Worm (Caenorhabditis elegans) whole organism, L1 larva: ENCODE results near the gene Y43C5B.2.

Source experiments
- C34B4.2 ChIP-seq: sonication (generic microtip); optimal IDR thresholded peaks from 2 replicates; lab custom pipeline; 2017; ENCODE audit warnings: mild to moderate bottlenecking, missing genetic modification characterization, missing compliant biosample characterization
- ama-1 ChIP-seq: fragments of 150-350 bp; optimal IDR thresholded peaks from 2 replicates; lab custom pipeline; 2014
- blmp-1 ChIP-seq: fragments of 150-350 bp; optimal IDR thresholded peaks from 2 replicates; lab custom pipeline; 2014; ENCODE audit warnings: missing biosample characterization, missing genetic modification characterization
- ces-1 ChIP-seq: fragments of 150-350 bp; optimal IDR thresholded peaks from 2 replicates; lab custom pipeline; 2014; ENCODE audit warnings: missing biosample characterization, missing genetic modification reagents, missing genetic modification characterization
- dpl-1 ChIP-seq, 3 experiments: fragments of 150-350 bp in 2 of 3; sonication (generic microtip) in 1 of 3; optimal IDR thresholded peaks; 2 replicates each; lab custom pipeline; 2014 to 2017; ENCODE audit warnings: missing biosample characterization in 3 of 3, missing genetic modification characterization in 3 of 3, missing genetic modification reagents in 3 of 3
- dsc-1 ChIP-seq: sonication (generic microtip); optimal IDR thresholded peaks from 2 replicates; lab custom pipeline; 2016; ENCODE audit warnings: mild to moderate bottlenecking, missing genetic modification characterization, missing compliant biosample characterization
- efl-1 ChIP-seq, 4 experiments: fragments of 150-350 bp; optimal IDR thresholded peaks in 3 of 4; peaks in 1 of 4; 1 replicate in 1 of 4; 2 replicates in 3 of 4; lab custom pipeline; 2014; ENCODE audit warnings: missing biosample characterization in 2 of 4, missing genetic modification characterization in 2 of 4, missing genetic modification reagents in 2 of 4
- elt-2 ChIP-seq: sonication (generic microtip); optimal IDR thresholded peaks from 2 replicates; lab custom pipeline; 2016; ENCODE audit warnings: missing genetic modification characterization, mild to moderate bottlenecking, inconsistent platforms, missing compliant biosample characterization, missing genetic modification reagents
- elt-3 ChIP-seq, 6 experiments: fragments of 150-350 bp in 1 of 6; sonication (generic microtip); optimal IDR thresholded peaks; 2 replicates each; lab custom pipeline; 2017 to 2018; ENCODE audit warnings: missing biosample characterization in 6 of 6, missing genetic modification characterization in 6 of 6, inconsistent platforms in 1 of 6
- grh-1 ChIP-seq: fragments of 200-800 bp; sonication (Bioruptor generic); IDR thresholded peaks from 2 replicates; pipeline ENCODE4 v1.3.6; 2022; ENCODE audit warnings: missing genetic modification reagents, missing genetic modification characterization, missing compliant biosample characterization
- hpl-2 ChIP-seq: fragments of 150-350 bp; optimal IDR thresholded peaks from 2 replicates; lab custom pipeline; 2014; ENCODE audit warnings: missing biosample characterization, missing genetic modification reagents, missing genetic modification characterization
- irx-1 ChIP-seq: sonication (generic microtip); optimal IDR thresholded peaks from 2 replicates; lab custom pipeline; 2016; ENCODE audit warnings: missing genetic modification characterization, missing compliant biosample characterization
- isw-1 ChIP-seq: fragments of 200-800 bp; sonication (Bioruptor generic); IDR thresholded peaks from 2 replicates; pipeline ENCODE4 v1.3.6; 2022; ENCODE audit warnings: missing genetic modification characterization, missing compliant biosample characterization
- lin-13 ChIP-seq: fragments of 150-350 bp; optimal IDR thresholded peaks from 2 replicates; lab custom pipeline; 2014; ENCODE audit warnings: missing biosample characterization, missing genetic modification reagents, missing genetic modification characterization
- lir-3 ChIP-seq: sonication (generic microtip); optimal IDR thresholded peaks from 2 replicates; lab custom pipeline; 2016; ENCODE audit warnings: mild to moderate bottlenecking, missing genetic modification characterization, moderate library complexity, missing compliant biosample characterization; ENCODE audit not compliant: poor library complexity
- mef-2 ChIP-seq: fragments of 150-350 bp; optimal IDR thresholded peaks from 2 replicates; lab custom pipeline; 2014; ENCODE audit warnings: missing biosample characterization, missing genetic modification characterization
- nhr-11 ChIP-seq: fragments of 150-350 bp; optimal IDR thresholded peaks from 2 replicates; lab custom pipeline; 2014; ENCODE audit warnings: missing biosample characterization, missing genetic modification characterization
- nhr-12 ChIP-seq: sonication (generic microtip); optimal IDR thresholded peaks from 2 replicates; lab custom pipeline; 2017; ENCODE audit warnings: missing biosample characterization, missing genetic modification characterization
- nhr-20 ChIP-seq: sonication (generic microtip); optimal IDR thresholded peaks from 2 replicates; lab custom pipeline; 2016; ENCODE audit warnings: mild to moderate bottlenecking, missing genetic modification characterization, missing compliant biosample characterization
- nhr-47 ChIP-seq: sonication (generic microtip); optimal IDR thresholded peaks from 2 replicates; lab custom pipeline; 2016; ENCODE audit warnings: mild to moderate bottlenecking, missing genetic modification characterization, moderate library complexity, missing compliant biosample characterization
- nhr-71 ChIP-seq: sonication (generic microtip); optimal IDR thresholded peaks from 2 replicates; lab custom pipeline; 2016; ENCODE audit warnings: mild to moderate bottlenecking, missing genetic modification characterization, moderate library complexity, missing compliant biosample characterization
- nhr-76 ChIP-seq: sonication (generic microtip); optimal IDR thresholded peaks from 2 replicates; lab custom pipeline; 2017; ENCODE audit warnings: missing biosample characterization, missing genetic modification characterization
- nhr-84 ChIP-seq: sonication (generic microtip); optimal IDR thresholded peaks from 2 replicates; lab custom pipeline; 2017; ENCODE audit warnings: missing biosample characterization, missing genetic modification characterization
- nhr-85 ChIP-seq: sonication (generic microtip); peaks from one replicate; lab custom pipeline; 2016; ENCODE audit warnings: missing genetic modification characterization, inconsistent platforms, missing compliant biosample characterization
- nhr-90 ChIP-seq: sonication (generic microtip); optimal IDR thresholded peaks from 2 replicates; lab custom pipeline; 2016; ENCODE audit warnings: mild to moderate bottlenecking, missing genetic modification characterization, missing compliant biosample characterization; ENCODE audit not compliant: poor library complexity
- pag-3 ChIP-seq: sonication (generic microtip); optimal IDR thresholded peaks from 2 replicates; lab custom pipeline; 2017; ENCODE audit warnings: missing genetic modification characterization, mild to moderate bottlenecking, missing compliant biosample characterization, antibody characterized with exemption, borderline replicate concordance; ENCODE audit not compliant: insufficient read depth
- snu-23 ChIP-seq: sonication (generic microtip); optimal IDR thresholded peaks from 2 replicates; lab custom pipeline; 2016; ENCODE audit warnings: missing genetic modification characterization, missing compliant biosample characterization
- sup-37 ChIP-seq: fragments of 200-800 bp; sonication (Bioruptor generic); optimal IDR thresholded peaks from 2 replicates; lab custom pipeline; 2018; ENCODE audit warnings: mild to moderate bottlenecking, missing genetic modification characterization, missing compliant biosample characterization
- unc-30 ChIP-seq: sonication (generic microtip); optimal IDR thresholded peaks from 2 replicates; lab custom pipeline; 2017; ENCODE audit warnings: missing biosample characterization, missing genetic modification characterization
- unc-86 ChIP-seq: sonication (generic microtip); optimal IDR thresholded peaks from 2 replicates; lab custom pipeline; 2016; ENCODE audit warnings: missing genetic modification characterization, missing compliant biosample characterization
- vab-15 ChIP-seq: sonication (generic microtip); optimal IDR thresholded peaks from 2 replicates; lab custom pipeline; 2017; ENCODE audit warnings: missing genotype, mild to moderate bottlenecking, missing genetic modification characterization, missing compliant biosample characterization
- xbp-1 ChIP-seq: sonication (generic microtip); optimal IDR thresholded peaks from 2 replicates; lab custom pipeline; 2016; ENCODE audit warnings: missing genetic modification characterization, missing compliant biosample characterization
- zag-1 ChIP-seq: fragments of 150-350 bp; optimal IDR thresholded peaks from 2 replicates; lab custom pipeline; 2014; ENCODE audit warnings: missing biosample characterization, missing genetic modification characterization
- ztf-11 ChIP-seq, 2 experiments: sonication (generic microtip); optimal IDR thresholded peaks; 2 replicates each; lab custom pipeline; 2016 to 2017; ENCODE audit warnings: missing genetic modification characterization in 2 of 2, missing biosample characterization in 1 of 2, missing compliant biosample characterization in 1 of 2

The Y43C5B.2 gene

ce11 chrIV:10366018-10366417 is 13.9 kb upstream of the Y43C5B.2 start, which contains the start of gene sir-2.1 (continued):
- TF ChIP-seq nhr-85 (tag; lab: Kevin White, UChicago) (no peak), grh-1 (GFP tag; lab: Robert Waterston, UW) (no peak), nhr-12 (tag; lab: Kevin White, UChicago) (no peak), nhr-76 (tag; lab: Kevin White, UChicago) (no peak), unc-30 (tag; lab: Kevin White, UChicago) (no peak), isw-1 (GFP tag; lab: Robert Waterston, UW) (peak; percentile 30; the same call in 1 of the 2 replicates)
- TF ChIP-seq, all 84 proteins: peak for 28

- TF ChIP-seq pag-3 (tag; lab: Kevin White, UChicago) = no peak
These were observed 8.2 kb upstream of the Y43C5B.2 start, which contains the start of gene ugt-59 for ce11 chrIV:10360336-10360735. ugt-59 (plus strand) TSS chrIV:10360636.

ce11 chrIV:10357842-10358241 is 5.7 kb upstream of the Y43C5B.2 start, which contains the start of gene gkow-1:
gkow-1 (plus strand) TSS chrIV:10358142.
- no peak for TF ChIP-seq ama-1 (lab: Kevin White, UChicago)
- TF ChIP-seq nhr-47 = no peak
- no peak for TF ChIP-seq grh-1 (GFP tag; lab: Robert Waterston, UW)
- TF ChIP-seq mef-2 (tag; lab: Kevin White, UChicago) = no peak
- TF ChIP-seq dpl-1 (GFP tag; optimal IDR thresholded peaks at IDR 0.05; lab: Kevin White, UChicago) = peak in 1 of 3 experiments; percentile 26
- TF ChIP-seq blmp-1 (tag; lab: Kevin White, UChicago) = peak; percentile 37
- no peak for TF ChIP-seq ztf-11 (tag; optimal IDR thresholded peaks at IDR 0.05; lab: Kevin White, UChicago)
- TF ChIP-seq vab-15 (tag; lab: Kevin White, UChicago) = no peak
- TF ChIP-seq sup-37 (GFP tag; lab: Kevin White, UChicago) = no peak
- no peak for TF ChIP-seq nhr-90 (tag; lab: Kevin White, UChicago)
- no peak for TF ChIP-seq zag-1 (tag; lab: Kevin White, UChicago)
- TF ChIP-seq lin-13 (GFP tag; lab: Kevin White, UChicago) = no peak
- TF ChIP-seq xbp-1 (tag; lab: Kevin White, UChicago) = no peak
- TF ChIP-seq efl-1 (optimal IDR thresholded peaks at IDR 0.05; lab: Kevin White, UChicago) = peak in 1 of 2 experiments; percentile 13
- peak in 1 of 2 experiments; percentile 15 for TF ChIP-seq efl-1 (GFP tag; optimal IDR thresholded peaks at IDR 0.05 in 1 of 2; lab: Kevin White, UChicago)
- TF ChIP-seq, all 84 proteins: peak for 3

- TF ChIP-seq dsc-1 (tag; lab: Kevin White, UChicago) (no peak), lir-3 (no peak), ama-1 (lab: Kevin White, UChicago) (no peak), mef-2 (tag; lab: Kevin White, UChicago) (no peak), ces-1 (GFP tag; lab: Kevin White, UChicago) (no peak), C34B4.2 (tag; lab: Kevin White, UChicago) (no peak), hpl-2 (GFP tag; lab: Kevin White, UChicago) (no peak), nhr-84 (tag; lab: Kevin White, UChicago) (no peak), nhr-90 (tag; lab: Kevin White, UChicago) (no peak), snu-23 (GFP tag; lab: Kevin White, UChicago) (no peak), nhr-11 (tag; lab: Kevin White, UChicago) (no peak), dpl-1 (GFP tag; optimal IDR thresholded peaks at IDR 0.05; lab: Kevin White, UChicago) (no peak)
These were observed 4.9 kb upstream of the Y43C5B.2 start, which contains the start of gene R11A8.1 for ce11 chrIV:10357072-10357471. R11A8.1 (minus strand) TSS chrIV:10357172.

- TF ChIP-seq elt-3 (tag; optimal IDR thresholded peaks at IDR 0.05; lab: Kevin White, UChicago) (peak in 1 of 6 experiments; percentile 52), nhr-85 (tag; lab: Kevin White, UChicago) (peak; percentile 83), nhr-71 (tag; lab: Kevin White, UChicago) (peak; percentile 3), grh-1 (GFP tag; lab: Robert Waterston, UW) (peak; percentile 56), irx-1 (tag; lab: Kevin White, UChicago) (peak; percentile 10), elt-2 (tag; lab: Kevin White, UChicago) (peak; percentile 69), mef-2 (tag; lab: Kevin White, UChicago) (no peak), efl-1 (optimal IDR thresholded peaks at IDR 0.05; lab: Kevin White, UChicago) (no peak), efl-1 (GFP tag; optimal IDR thresholded peaks at IDR 0.05 in 1 of 2; lab: Kevin White, UChicago) (peak in 1 of 2 experiments; percentile 28), xbp-1 (tag; lab: Kevin White, UChicago) (no peak), unc-86 (tag; lab: Kevin White, UChicago) (no peak), blmp-1 (tag; lab: Kevin White, UChicago) (peak; percentile 83), snu-23 (GFP tag; lab: Kevin White, UChicago) (peak; percentile 37), nhr-20 (peak; percentile 18)
These were observed 2.1 kb downstream of the Y43C5B.2 start, which contains the start of the genes unc-43 and Y43C5B.3 for ce11 chrIV:10349871-10350640. unc-43 (minus strand) TSS chrIV:10350217. Y43C5B.3 (plus strand) TSS chrIV:10350590.
